Fruit fly (Drosophila melanogaster) Kc167 (cell line): ENCODE results near the gene CG10801.

ENCODE experiments used
- Myc ChIP-seq: fragments of >200 bp; optimal IDR thresholded peaks from 2 replicates; lab custom pipeline; 2017; ENCODE audit warnings: missing external identifiers
- Sin3A ChIP-seq: fragments of >200 bp; optimal IDR thresholded peaks from 2 replicates; lab custom pipeline; 2018; ENCODE audit warnings: missing external identifiers
- h ChIP-seq: fragments of >200 bp; optimal IDR thresholded peaks from 3 replicates; lab custom pipeline; 2018; ENCODE audit warnings: missing external identifiers
- insv ChIP-seq: fragments of >200 bp; optimal IDR thresholded peaks from 3 replicates; lab custom pipeline; 2018; ENCODE audit warnings: missing external identifiers
- psq ChIP-seq: fragments of >200 bp; optimal IDR thresholded peaks from 2 replicates; lab custom pipeline; 2017; ENCODE audit warnings: missing external identifiers
- ttk ChIP-seq: sonication (Bioruptor generic); optimal IDR thresholded peaks from 2 replicates; lab custom pipeline; 2017; ENCODE audit warnings: missing external identifiers

The CG10801 gene

dm6 chrX:3432928-3433327 lies 27.5 kb upstream of the CG10801 start:
- TF ChIP-seq Sin3A (lab: Kevin White, UChicago) (no peak), Myc (no peak), psq (no peak), h (no peak), insv (lab: Kevin White, UChicago) (no peak), ttk (no peak)

DNA sequence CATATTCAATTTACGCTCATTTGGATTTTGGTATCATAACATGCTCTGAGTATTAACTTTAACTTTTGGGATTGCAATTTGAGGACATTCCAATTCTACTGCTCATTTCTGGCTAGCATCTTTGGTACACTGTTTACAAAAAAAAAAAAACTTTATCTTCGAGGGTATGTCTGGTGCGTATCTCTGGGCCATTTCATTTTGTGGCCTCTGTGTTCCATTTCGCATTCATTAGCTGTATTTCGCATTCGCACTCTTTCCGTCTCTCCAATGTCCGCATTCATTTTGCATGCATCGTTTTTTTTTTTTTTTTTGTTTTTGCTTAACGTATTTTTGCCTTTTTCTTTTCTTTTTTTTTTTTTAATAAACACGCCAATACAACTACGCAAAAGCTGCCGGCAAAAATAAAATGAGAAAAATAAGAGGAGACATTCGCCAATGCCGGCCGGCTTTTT lies 26.7 kb upstream of the CG10801 start:
- TF ChIP-seq Myc (no peak), h (no peak), ttk (no peak)

dm6 chrX:3435707-3436106 lies 24.7 kb upstream of the CG10801 start, which contains the start of gene CG14269:
CG14269 (minus strand) TSS chrX:3435807.
- no peak for TF ChIP-seq Sin3A (lab: Kevin White, UChicago)
- no peak for TF ChIP-seq psq
- no peak for TF ChIP-seq insv (lab: Kevin White, UChicago)
- no peak for TF ChIP-seq ttk
- no peak for TF ChIP-seq h
- no peak for TF ChIP-seq Myc

DNA sequence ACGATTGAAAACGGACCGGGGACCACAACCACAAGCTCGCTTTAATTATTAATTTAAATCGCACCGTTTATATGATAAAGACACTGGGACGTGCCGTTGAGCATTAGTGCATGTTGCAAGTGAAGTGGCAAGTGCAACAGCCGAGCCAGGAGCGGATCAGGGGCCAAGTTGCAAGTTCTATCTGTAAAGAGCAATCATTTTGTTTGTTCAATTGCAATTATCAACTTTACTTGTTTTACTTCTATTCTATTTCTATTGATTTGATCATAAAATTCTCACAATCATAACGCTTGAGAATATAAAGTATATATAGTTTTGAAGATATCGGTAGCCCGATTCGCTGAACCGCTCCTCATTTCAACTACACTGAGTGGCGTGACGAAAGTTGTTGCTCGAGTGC lies 24.2 kb upstream of the CG10801 start:
- no peak for TF ChIP-seq h
- no peak for TF ChIP-seq psq
- TF ChIP-seq insv (lab: Kevin White, UChicago) = no peak
- no peak for TF ChIP-seq ttk
- no peak for TF ChIP-seq Myc
- no peak for TF ChIP-seq Sin3A (lab: Kevin White, UChicago)

DNA sequence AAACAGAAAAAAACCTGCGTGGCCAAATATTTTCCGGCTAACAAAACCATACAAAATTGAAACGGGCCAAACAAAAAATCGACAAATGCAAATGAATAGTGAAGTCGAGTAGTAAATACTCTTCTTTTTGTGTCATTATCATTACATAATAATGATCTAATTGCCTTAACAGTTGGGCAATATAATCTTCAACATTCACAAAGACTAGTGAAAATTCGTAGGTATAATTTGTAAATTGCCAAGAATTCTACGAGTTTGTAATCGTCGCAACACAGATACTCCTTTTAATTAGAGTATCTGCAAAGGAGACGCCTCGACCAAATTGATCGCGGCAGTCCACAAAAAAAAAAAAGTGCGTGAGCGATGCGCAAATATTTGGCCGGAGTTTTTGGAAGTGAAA lies 22.9 kb upstream of the CG10801 start:
- TF ChIP-seq insv (lab: Kevin White, UChicago) (no peak), h (no peak), Sin3A (lab: Kevin White, UChicago) (no peak)

dm6 chrX:3440506-3440905 lies 19.9 kb upstream of the CG10801 start:
- TF ChIP-seq psq (no peak), Myc (no peak), ttk (no peak), Sin3A (lab: Kevin White, UChicago) (no peak), h (no peak), insv (lab: Kevin White, UChicago) (no peak)

DNA sequence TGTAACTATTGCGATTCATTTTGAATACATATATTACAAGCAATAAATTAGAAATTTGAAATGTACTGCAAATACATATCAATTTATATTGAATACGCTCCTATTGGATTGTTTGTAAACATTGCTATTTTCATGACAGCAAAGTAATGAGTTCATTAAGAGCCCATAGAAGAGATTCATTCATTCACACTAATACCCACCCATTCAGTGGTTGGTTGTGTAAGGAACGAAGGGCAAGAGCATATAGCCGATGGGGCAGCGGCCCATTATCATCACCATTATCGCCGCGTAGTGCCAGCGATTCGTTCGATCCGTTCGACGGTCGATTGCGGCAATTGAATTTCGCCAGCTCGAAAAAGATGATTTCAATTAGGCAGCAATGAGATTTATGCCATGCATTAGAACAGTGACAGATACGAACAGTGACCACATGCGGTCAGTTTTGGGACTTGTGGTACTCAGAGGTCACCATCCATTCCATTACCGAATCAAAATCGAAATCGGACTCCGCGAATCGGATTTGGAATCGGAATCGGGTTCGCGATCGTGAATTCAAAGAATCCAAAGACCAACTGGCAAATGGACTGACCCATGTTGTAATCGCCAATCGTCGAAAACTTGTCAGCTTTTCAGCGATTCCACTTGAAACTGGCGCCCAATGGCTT lies 17.7 kb upstream of the CG10801 start:
- no peak for TF ChIP-seq ttk
- TF ChIP-seq h = no peak
- no peak for TF ChIP-seq Sin3A (lab: Kevin White, UChicago)
- no peak for TF ChIP-seq insv (lab: Kevin White, UChicago)
- TF ChIP-seq Myc = no peak
- no peak for TF ChIP-seq psq

DNA sequence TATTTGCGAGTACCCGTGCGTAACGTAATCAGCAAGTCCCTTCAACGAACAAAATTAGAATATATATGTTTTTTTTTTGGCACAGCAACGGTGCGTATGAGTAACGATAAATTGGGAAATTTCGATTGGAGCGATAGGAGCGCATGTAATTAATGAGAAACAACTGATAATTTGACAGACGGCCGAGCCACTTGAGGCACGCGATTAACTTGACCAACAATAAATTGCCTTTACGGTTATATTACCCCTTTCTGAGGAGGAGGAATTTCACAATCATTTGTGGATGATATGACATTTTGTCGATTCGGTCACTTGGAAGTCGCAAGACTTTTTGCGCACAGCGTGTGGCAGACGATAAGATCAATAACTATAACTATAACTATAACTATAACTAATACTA lies 16.5 kb upstream of the CG10801 start:
- TF ChIP-seq ttk (no peak), insv (lab: Kevin White, UChicago) (no peak), Sin3A (lab: Kevin White, UChicago) (no peak), Myc (no peak), h (no peak), psq (no peak)

DNA sequence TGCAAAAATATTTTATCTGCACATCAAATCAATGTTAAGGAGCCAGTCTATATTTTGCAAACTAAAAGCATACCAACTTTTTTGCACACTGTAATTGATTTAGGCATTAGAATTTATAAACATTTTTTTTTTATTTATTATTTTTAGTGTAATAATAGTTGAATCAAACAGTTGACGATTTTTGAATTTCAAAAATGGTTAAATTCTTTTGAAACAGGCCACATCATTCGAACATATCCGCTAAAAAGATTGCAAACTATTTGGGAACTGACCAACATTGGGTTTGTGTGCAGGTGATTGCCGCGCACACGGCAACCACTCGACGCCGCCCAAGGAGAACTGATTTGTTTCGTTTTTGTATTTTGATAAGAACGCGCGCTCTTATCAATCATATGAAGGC lies 15.6 kb upstream of the CG10801 start:
- TF ChIP-seq ttk (no peak), h (no peak), Sin3A (lab: Kevin White, UChicago) (no peak), insv (lab: Kevin White, UChicago) (no peak), psq (no peak), Myc (no peak)

DNA sequence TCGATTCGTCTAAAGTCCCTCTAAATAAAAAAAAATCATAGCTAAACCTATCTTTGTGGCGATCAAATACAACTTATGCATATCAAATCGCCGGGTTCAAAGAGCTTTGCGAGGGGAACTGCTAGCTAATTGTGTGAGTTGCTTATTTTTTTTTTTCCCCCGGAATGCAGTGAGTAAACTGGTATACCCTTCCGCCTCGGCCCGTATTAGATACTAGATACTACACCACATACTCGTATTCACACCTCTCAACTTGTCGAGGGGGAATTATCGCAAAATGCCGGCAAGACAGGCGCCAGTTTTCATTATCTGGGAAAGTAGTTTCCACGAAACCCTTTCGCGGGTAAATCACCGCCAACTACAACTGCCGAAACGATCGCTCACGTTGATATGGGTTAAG lies 14.2 kb upstream of the CG10801 start:
- TF ChIP-seq insv (lab: Kevin White, UChicago) = no peak
- TF ChIP-seq ttk = no peak
- no peak for TF ChIP-seq Myc
- TF ChIP-seq psq = no peak
- no peak for TF ChIP-seq h
- TF ChIP-seq Sin3A (lab: Kevin White, UChicago) = no peak

DNA sequence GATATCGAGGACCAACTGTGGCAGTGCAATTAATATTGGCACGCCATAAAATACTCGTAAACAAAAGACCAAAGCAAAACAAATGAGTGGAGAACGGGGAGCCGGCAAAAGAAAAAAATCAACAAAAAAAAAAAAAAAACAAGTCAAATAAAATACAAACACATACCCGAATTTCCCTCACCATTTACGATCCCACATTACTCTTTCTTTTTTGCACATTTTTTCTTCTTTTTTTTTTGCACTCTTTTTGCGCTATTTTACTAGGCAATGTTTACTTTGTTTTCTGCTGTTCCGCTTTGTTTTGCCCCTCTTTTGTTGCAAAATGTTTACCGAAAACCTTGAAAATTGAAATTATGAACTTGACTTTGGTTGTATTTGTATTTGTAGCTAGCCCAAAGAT lies 13.7 kb upstream of the CG10801 start:
- TF ChIP-seq Sin3A (lab: Kevin White, UChicago) (no peak), Myc (no peak), h (no peak), insv (lab: Kevin White, UChicago) (no peak)

DNA sequence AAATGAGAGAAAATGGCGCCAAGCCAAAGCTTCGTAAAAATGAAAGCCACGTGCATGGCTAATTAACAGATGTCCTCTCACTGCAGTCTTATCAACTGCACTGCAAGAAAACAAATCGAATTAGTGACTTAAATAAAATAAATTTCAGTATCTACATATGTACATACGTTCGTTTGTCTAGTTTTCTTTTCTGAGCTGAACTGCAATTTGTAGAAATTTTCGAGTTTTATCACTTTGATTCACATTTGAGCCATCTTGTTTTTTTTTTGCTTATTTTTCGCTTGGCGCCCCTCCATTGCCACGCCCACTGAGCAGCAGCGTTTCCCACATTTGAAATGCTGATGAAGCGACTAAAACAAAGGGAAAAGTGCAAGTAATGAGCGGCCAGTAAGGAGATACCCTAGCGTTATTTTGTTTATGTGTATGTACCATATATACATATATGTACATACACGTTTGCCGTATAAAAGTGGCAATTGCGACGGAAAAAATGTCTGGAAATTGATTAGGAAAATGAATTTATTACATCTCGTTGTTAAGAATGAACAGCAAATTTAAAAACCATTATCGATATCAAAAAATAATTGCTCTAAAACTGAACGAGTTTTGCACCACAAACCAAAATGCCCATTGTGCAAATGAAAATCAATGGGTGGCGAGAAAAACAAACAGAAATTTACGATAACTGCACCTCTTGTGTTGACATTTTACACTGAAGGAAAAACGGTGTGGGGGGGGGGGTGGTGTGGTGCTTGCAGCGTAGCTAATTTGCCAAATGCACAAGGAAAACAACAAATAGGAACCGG lies 12.5 kb upstream of the CG10801 start:
- TF ChIP-seq Myc (no peak), psq (no peak)

dm6 chrX:3448893-3449394 lies 11.4 kb upstream of the CG10801 start, which contains the start of gene CG12535:
CG12535 (minus strand) TSS chrX:3448943.
- TF ChIP-seq h (no peak), Sin3A (lab: Kevin White, UChicago) (no peak), insv (lab: Kevin White, UChicago) (no peak), Myc (no peak), psq (no peak), ttk (no peak)
